Worm (Caenorhabditis elegans) whole organism, late embryonic: ENCODE measurements around the gene pck-1.

ENCODE experiments used
- F13H6.1 ChIP-seq: sonication (generic microtip); optimal IDR thresholded peaks from 2 replicates; lab custom pipeline; 2016; ENCODE audit warnings: missing genetic modification characterization, missing compliant biosample characterization
- K02D7.2 ChIP-seq: sonication (generic microtip); optimal IDR thresholded peaks from 2 replicates; lab custom pipeline; 2017; ENCODE audit warnings: mild to moderate bottlenecking, missing genetic modification characterization, missing compliant biosample characterization
- T23F11.4 ChIP-seq: fragments of 200-800 bp; sonication (Bioruptor generic); optimal IDR thresholded peaks from 2 replicates; lab custom pipeline; 2018; ENCODE audit warnings: mild to moderate bottlenecking, missing genetic modification characterization, missing compliant biosample characterization
- ahr-1 ChIP-seq: sonication (generic microtip); optimal IDR thresholded peaks from 2 replicates; lab custom pipeline; 2016; ENCODE audit warnings: missing genetic modification characterization, missing compliant biosample characterization
- ceh-18 ChIP-seq: sonication (generic microtip); optimal IDR thresholded peaks from 2 replicates; lab custom pipeline; 2016; ENCODE audit warnings: missing genetic modification characterization, missing compliant biosample characterization
- ceh-22 ChIP-seq: sonication (generic microtip); optimal IDR thresholded peaks from 2 replicates; lab custom pipeline; 2017; ENCODE audit warnings: missing biosample characterization, missing genetic modification characterization
- ceh-31 ChIP-seq: sonication (generic microtip); optimal IDR thresholded peaks from 2 replicates; lab custom pipeline; 2016; ENCODE audit warnings: missing genetic modification characterization, missing compliant biosample characterization
- ceh-48 ChIP-seq: sonication (generic microtip); optimal IDR thresholded peaks from 2 replicates; lab custom pipeline; 2016; ENCODE audit warnings: missing genetic modification characterization, inconsistent platforms, missing compliant biosample characterization
- che-1 ChIP-seq: sonication (generic microtip); optimal IDR thresholded peaks from 2 replicates; lab custom pipeline; 2016; ENCODE audit warnings: mild to moderate bottlenecking, missing genetic modification characterization, missing compliant biosample characterization
- dve-1 ChIP-seq: sonication (generic microtip); optimal IDR thresholded peaks from 2 replicates; lab custom pipeline; 2017; ENCODE audit warnings: antibody characterized with exemption, mild to moderate bottlenecking, missing genetic modification characterization, missing compliant biosample characterization
- elt-4 ChIP-seq: sonication (generic microtip); optimal IDR thresholded peaks from 2 replicates; lab custom pipeline; 2016; ENCODE audit warnings: missing genetic modification characterization, missing compliant biosample characterization
- fkh-10 ChIP-seq: fragments of 150-350 bp; optimal IDR thresholded peaks from 2 replicates; lab custom pipeline; 2014; ENCODE audit warnings: missing biosample characterization, missing genetic modification reagents, missing genetic modification characterization
- fkh-6 ChIP-seq: sonication (generic microtip); optimal IDR thresholded peaks from 2 replicates; lab custom pipeline; 2016; ENCODE audit warnings: missing genetic modification characterization, missing compliant biosample characterization
- gmeb-2 ChIP-seq: sonication (generic microtip); optimal IDR thresholded peaks from 2 replicates; lab custom pipeline; 2016; ENCODE audit warnings: missing genetic modification characterization, inconsistent platforms, missing compliant biosample characterization
- hlh-15 ChIP-seq: sonication (generic microtip); optimal IDR thresholded peaks from 2 replicates; lab custom pipeline; 2016; ENCODE audit warnings: missing genetic modification characterization, missing compliant biosample characterization
- hlh-30 ChIP-seq: sonication (generic microtip); optimal IDR thresholded peaks from 2 replicates; lab custom pipeline; 2017; ENCODE audit warnings: antibody characterized with exemption, missing genetic modification characterization, missing compliant biosample characterization; ENCODE audit not compliant: insufficient read depth
- hlh-6 ChIP-seq: sonication (generic microtip); optimal IDR thresholded peaks from 2 replicates; lab custom pipeline; 2016; ENCODE audit warnings: missing genotype, missing genetic modification characterization, missing compliant biosample characterization
- mec-3 ChIP-seq: sonication (generic microtip); optimal IDR thresholded peaks from 2 replicates; lab custom pipeline; 2016; ENCODE audit warnings: borderline replicate concordance, missing genetic modification characterization, missing compliant biosample characterization
- nfya-1 ChIP-seq: sonication (generic microtip); optimal IDR thresholded peaks from 2 replicates; lab custom pipeline; 2017; ENCODE audit warnings: missing genetic modification characterization, mild to moderate bottlenecking, missing compliant biosample characterization, antibody characterized with exemption, moderate library complexity
- nhr-11 ChIP-seq: fragments of 150-350 bp; optimal IDR thresholded peaks from 2 replicates; lab custom pipeline; 2014; ENCODE audit warnings: missing biosample characterization, missing genetic modification characterization
- odd-2 ChIP-seq: sonication (generic microtip); optimal IDR thresholded peaks from 2 replicates; lab custom pipeline; 2017; ENCODE audit warnings: antibody characterized with exemption, mild to moderate bottlenecking, missing genetic modification characterization, missing compliant biosample characterization
- pax-1 ChIP-seq: fragments of 150-350 bp; optimal IDR thresholded peaks from 2 replicates; lab custom pipeline; 2014; ENCODE audit warnings: missing biosample characterization, missing genetic modification characterization
- pqm-1 ChIP-seq: sonication (generic microtip); optimal IDR thresholded peaks from 2 replicates; lab custom pipeline; 2016; ENCODE audit warnings: missing genetic modification characterization, missing compliant biosample characterization
- pros-1 ChIP-seq: fragments of 150-350 bp; optimal IDR thresholded peaks from 2 replicates; lab custom pipeline; 2014; ENCODE audit warnings: missing biosample characterization, missing genetic modification reagents, missing genetic modification characterization
- tbx-2 ChIP-seq: sonication (generic microtip); optimal IDR thresholded peaks from 2 replicates; lab custom pipeline; 2016; ENCODE audit warnings: missing genetic modification characterization, missing compliant biosample characterization
- unc-42 ChIP-seq: sonication (generic microtip); optimal IDR thresholded peaks from 2 replicates; lab custom pipeline; 2016; ENCODE audit warnings: missing genotype, missing genetic modification characterization, missing compliant biosample characterization
- unc-55 ChIP-seq: sonication (generic microtip); optimal IDR thresholded peaks from 2 replicates; lab custom pipeline; 2017; ENCODE audit warnings: missing biosample characterization, missing genetic modification reagents, missing genetic modification characterization

The pck-1 gene

DNA sequence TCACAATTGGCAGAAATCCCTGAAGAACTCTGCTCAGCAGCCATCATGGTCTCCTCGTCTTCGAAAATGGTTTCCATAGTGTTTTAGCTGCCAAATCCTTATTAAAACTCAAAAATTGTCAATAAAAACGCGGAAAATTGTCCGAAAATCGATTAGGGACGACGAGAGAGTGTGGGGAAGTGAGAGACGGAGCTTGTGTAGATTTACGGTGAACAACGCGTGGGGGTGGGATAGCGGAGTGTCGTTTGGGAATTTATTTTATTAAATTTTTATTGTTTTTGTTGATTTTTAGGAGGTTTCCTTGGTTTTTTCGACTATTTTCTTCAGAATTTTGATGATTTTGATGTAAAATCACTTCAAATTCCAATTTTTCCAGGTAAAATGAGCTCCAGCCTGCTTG is 21.1 kb upstream of the pck-1 start, which contains the start of the genes F54C4.4 and mrpl-40:
Gene F54C4.4, minus strand, starts transcription at position 199 of the 400 bp plus-strand sequence.
Gene mrpl-40, plus strand, starts transcription at position 377 of the 400 bp plus-strand sequence.
- TF ChIP-seq ceh-31 (tag; lab: Kevin White, UChicago) (peak; percentile 41), mec-3 (tag; lab: Kevin White, UChicago) (no peak), unc-42 (tag; lab: Kevin White, UChicago) (peak; percentile 66), nhr-11 (tag; lab: Kevin White, UChicago) (no peak), ceh-48 (tag; lab: Kevin White, UChicago) (peak; percentile 82), nfya-1 (tag; lab: Kevin White, UChicago) (peak; percentile 55), gmeb-2 (tag; lab: Kevin White, UChicago) (no peak)

DNA sequence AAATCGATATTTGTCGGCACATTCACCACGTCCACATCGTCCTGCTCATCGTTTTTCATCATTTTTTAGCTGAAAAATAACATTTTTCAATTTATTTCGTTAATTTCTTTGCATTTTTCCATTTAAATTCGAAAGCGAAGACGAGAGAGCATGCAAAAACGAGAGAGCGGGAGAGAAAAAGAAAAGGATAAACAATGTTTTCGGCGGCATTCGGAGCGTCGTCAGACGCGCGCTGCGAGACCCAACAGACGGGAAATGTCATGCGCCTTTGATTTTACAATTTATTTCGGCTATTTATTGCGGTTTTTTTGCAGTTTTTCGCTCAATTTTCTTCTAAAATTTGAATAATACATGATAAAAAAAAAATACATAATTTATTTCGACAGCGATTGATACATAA is 20.3 kb upstream of the pck-1 start, which contains the start of gene attf-3:
Gene attf-3, minus strand, starts transcription at position 69 of the 400 bp plus-strand sequence.
- TF ChIP-seq F13H6.1 (tag; lab: Kevin White, UChicago) (no peak), pax-1 (tag; lab: Kevin White, UChicago) (peak; percentile 43), nfya-1 (tag; lab: Kevin White, UChicago) (peak; percentile 47), hlh-30 (tag; lab: Kevin White, UChicago) (peak; percentile 73), fkh-10 (no peak), dve-1 (tag; lab: Kevin White, UChicago) (peak; percentile 38), unc-55 (peak; percentile 45), ceh-31 (tag; lab: Kevin White, UChicago) (peak; percentile 4), elt-4 (tag; lab: Kevin White, UChicago) (no peak), unc-42 (tag; lab: Kevin White, UChicago) (peak; percentile 59), T23F11.4 (GFP tag; lab: Kevin White, UChicago) (no peak)

DNA sequence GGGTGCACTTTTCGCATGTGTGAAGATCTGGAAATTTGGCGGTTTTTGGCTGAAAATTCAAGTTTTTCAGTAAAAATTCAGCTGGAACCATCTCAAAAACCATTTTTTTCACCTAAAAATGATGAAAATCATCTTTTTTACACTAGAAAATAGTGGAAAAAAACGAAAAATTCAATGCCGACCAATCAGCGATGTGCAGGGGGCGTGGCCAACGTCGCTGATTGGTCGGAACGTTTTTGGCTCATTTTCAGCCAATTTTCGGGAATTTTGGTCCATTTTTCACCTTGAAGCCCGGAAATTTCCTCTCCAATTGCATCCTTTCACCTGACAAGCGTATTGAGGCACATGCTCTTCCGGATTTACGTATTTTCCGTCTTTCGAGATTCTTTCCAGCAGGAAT is 18.3 kb upstream of the pck-1 start:
- peak; percentile 97 for TF ChIP-seq nfya-1 (tag; lab: Kevin White, UChicago)
- TF ChIP-seq che-1 (tag; lab: Kevin White, UChicago), result no peak
- TF ChIP-seq, all 69 proteins: peak for 1

DNA sequence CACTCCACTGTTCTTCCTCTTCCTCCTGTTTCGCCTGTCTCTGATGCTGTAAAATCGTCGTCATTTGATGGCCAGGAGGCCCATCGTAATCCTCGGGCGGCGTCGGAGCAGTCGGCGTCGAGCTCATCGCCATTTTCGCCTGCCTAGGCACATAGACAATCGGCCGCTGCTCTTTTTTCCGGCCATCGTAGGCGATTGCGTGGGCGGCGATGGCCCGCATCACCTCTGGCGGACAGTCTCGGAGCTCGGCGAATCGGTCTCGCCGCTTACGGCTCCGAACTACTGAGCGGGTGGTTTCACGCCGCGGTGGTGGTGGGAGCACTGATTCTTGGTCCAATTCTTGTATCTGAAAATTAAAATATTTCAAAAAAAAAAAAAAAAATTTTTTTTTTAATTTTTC is 6.0 kb upstream of the pck-1 start:
- TF ChIP-seq pqm-1 (tag; lab: Kevin White, UChicago) (no peak), pros-1 (tag; lab: Kevin White, UChicago) (no peak), ceh-22 (tag; lab: Kevin White, UChicago) (no peak), hlh-6 (no peak), elt-4 (tag; lab: Kevin White, UChicago) (no peak), K02D7.2 (tag; lab: Kevin White, UChicago) (no peak)

DNA sequence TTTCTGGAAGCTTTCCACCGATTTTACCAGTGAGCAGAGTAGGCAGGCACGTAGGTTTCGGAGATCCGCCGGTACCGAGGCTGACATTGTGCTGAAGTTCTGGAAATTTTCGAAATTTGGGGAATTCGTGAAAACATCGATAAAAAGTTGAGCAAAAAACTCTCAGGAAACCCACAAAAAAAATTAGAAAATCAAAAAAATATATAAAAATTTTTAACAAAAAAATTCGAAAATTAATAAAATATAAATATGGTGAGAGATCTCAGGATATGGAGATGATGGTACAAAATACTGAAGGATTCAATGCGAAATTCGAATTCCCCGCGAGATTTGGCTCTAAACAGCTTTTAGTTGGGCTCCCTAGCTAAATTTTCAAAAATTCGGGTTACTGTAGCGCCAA is 3.6 kb upstream of the pck-1 start, which contains the start of gene spt-4:
Gene spt-4, minus strand, starts transcription at position 101 of the 400 bp plus-strand sequence.
- no peak for TF ChIP-seq ahr-1

DNA sequence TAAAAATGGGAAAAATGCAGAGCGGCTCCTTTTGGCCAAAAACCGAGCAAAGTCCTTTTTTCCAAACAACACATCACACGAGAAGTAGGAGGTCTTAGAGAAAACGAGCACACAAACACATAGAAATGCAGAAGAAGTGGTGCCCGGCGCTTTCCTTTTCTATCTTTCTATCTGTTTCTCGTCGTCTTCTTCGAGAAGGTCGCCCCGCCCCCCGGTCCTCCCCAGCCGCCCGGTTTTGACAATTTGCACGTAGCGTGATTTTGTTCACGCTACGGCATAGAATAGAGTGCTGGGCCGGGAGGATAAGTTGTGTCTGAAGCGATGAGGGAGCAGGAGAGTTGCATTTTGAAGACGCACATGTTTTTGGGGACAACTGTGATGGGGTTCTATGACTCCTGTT is 965 bp upstream of the pck-1 start:
- TF ChIP-seq ceh-31 (tag; lab: Kevin White, UChicago) (peak; percentile 44), ceh-18 (tag; lab: Kevin White, UChicago) (peak; percentile 66), unc-55 (peak; percentile 5), hlh-15 (tag; lab: Kevin White, UChicago) (no peak), tbx-2 (tag; lab: Kevin White, UChicago) (peak; percentile 15), odd-2 (tag; lab: Kevin White, UChicago) (no peak), hlh-30 (tag; lab: Kevin White, UChicago) (no peak), unc-42 (tag; lab: Kevin White, UChicago) (peak; percentile 24)

DNA sequence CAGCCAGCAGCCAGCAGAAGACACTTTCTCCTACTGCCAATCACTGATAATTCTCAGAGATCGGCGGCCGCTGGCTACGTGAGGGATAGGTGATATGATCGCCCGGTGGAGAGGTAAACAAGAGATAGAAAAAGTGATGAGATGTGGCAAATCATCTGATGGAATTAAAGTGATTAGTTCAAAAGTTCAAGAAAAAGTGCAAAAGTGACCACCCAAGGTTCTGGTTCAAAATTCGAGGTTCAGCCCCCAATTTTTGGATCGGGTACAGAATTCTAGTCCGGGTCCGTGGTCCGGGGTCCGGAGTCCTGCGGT is 478 bp downstream of the pck-1 start:
- TF ChIP-seq fkh-6 (tag; lab: Kevin White, UChicago) (no peak), ceh-18 (tag; lab: Kevin White, UChicago) (peak; percentile 8)
